Worm (Caenorhabditis elegans) whole organism, late embryonic: Measurements from ENCODE around the gene F40G12.9.

ENCODE experiments used
- fkh-10 ChIP-seq: fragments of 150-350 bp; optimal IDR thresholded peaks from 2 replicates; lab custom pipeline; 2014; ENCODE audit warnings: missing biosample characterization, missing genetic modification reagents, missing genetic modification characterization
- gmeb-2 ChIP-seq: sonication (generic microtip); optimal IDR thresholded peaks from 2 replicates; lab custom pipeline; 2016; ENCODE audit warnings: missing genetic modification characterization, inconsistent platforms, missing compliant biosample characterization

- no peak for TF ChIP-seq gmeb-2 (tag; lab: Kevin White, UChicago)
- no peak for TF ChIP-seq fkh-10 (GFP tag; lab: Kevin White, UChicago)
Observed at ce11 chrV:14328806-14329205, 46.3 kb downstream of the F40G12.9 start, which contains the start of gene pepm-1.
